Fruit fly (Drosophila melanogaster): ENCODE results near the gene CG3982.

Gene CG3982

dm6 chr3L:9402157-9402890 lies 14.9 kb downstream of the CG3982 start, which contains the start of gene eIF4E1 (continued):
- TF ChIP-seq CHES-1-like (GFP tag; optimal IDR thresholded peaks at IDR 0.05) (no peak), CG3407 (GFP tag; optimal IDR thresholded peaks at IDR 0.05) (no peak), NC2α (GFP tag; optimal IDR thresholded peaks at IDR 0.05) (no peak), CG14860 (GFP tag; IDR thresholded peaks at IDR 0.05; ENCODE audit: partially characterized antibody) (peak; percentile 36; the same call in 2 of the 3 replicates), maf-S (GFP tag; optimal IDR thresholded peaks at IDR 0.05) (peak; percentile 2), CG6683 (GFP tag; optimal IDR thresholded peaks at IDR 0.05) (no peak), Usf (GFP tag; optimal IDR thresholded peaks at IDR 0.05) (no peak), row (GFP tag; IDR thresholded peaks at IDR 0.05) (peak; percentile 50), zen (tag; optimal IDR thresholded peaks at IDR 0.05) (peak; percentile 30), CG10267 (tag; optimal IDR thresholded peaks at IDR 0.05) (peak; percentile 65), Pdp1 (GFP tag; optimal IDR thresholded peaks at IDR 0.05) (peak; percentile 56 to 91), CG1233 (GFP tag; optimal IDR thresholded peaks at IDR 0.05) (peak; percentile 1), eyg (GFP tag; optimal IDR thresholded peaks at IDR 0.05) (no peak), CG4854 (GFP tag; optimal IDR thresholded peaks at IDR 0.05) (no peak), Abd-B (GFP tag; optimal IDR thresholded peaks at IDR 0.05) (no peak), ranshi (GFP tag; IDR thresholded peaks at IDR 0.05) (no peak), Gsc (GFP tag; IDR thresholded peaks at IDR 0.05) (no peak), Mrtf (GFP tag; IDR thresholded peaks at IDR 0.05) (no peak), ro (GFP tag; IDR thresholded peaks at IDR 0.05) (no peak), dmrt99B (tag; optimal IDR thresholded peaks at IDR 0.05) (no peak), stc (GFP tag; IDR thresholded peaks at IDR 0.05) (peak; percentile 4; the same call in 1 of the 2 replicates), D19A (tag; optimal IDR thresholded peaks at IDR 0.05) (no peak), HLH54F (GFP tag; optimal IDR thresholded peaks at IDR 0.05) (peak; percentile 29), Fer3 (tag; optimal IDR thresholded peaks at IDR 0.05) (no peak), GATAe (GFP tag; conservative IDR thresholded peaks at IDR 0.05) (no peak), otp (GFP tag; IDR thresholded peaks at IDR 0.05) (no peak; the same call in 2 of the 3 replicates), CG6254 (GFP tag; optimal IDR thresholded peaks at IDR 0.05) (no peak), hbn (GFP tag; IDR thresholded peaks at IDR 0.05; ENCODE audit: partially characterized antibody) (peak; percentile 57), luna (GFP tag; optimal IDR thresholded peaks at IDR 0.05) (no peak), tna (GFP tag; IDR thresholded peaks at IDR 0.05; ENCODE audit: partially characterized antibody) (no peak), CG7556 (GFP tag; optimal IDR thresholded peaks at IDR 0.05) (no peak), yki (optimal IDR thresholded peaks at IDR 0.05) (no peak), E2f2 (GFP tag; IDR thresholded peaks at IDR 0.05) (peak; percentile 50), ssp (GFP tag; IDR thresholded peaks at IDR 0.05) (peak; percentile 38), az2 (GFP tag; optimal IDR thresholded peaks at IDR 0.05) (no peak), CkIIα-i1 (GFP tag; IDR thresholded peaks at IDR 0.05) (no peak), chif (GFP tag; optimal IDR thresholded peaks at IDR 0.05) (peak in 1 of 2 experiments; percentile 4), Awh (GFP tag; IDR thresholded peaks at IDR 0.05) (no peak), CG9797 (GFP tag; optimal IDR thresholded peaks at IDR 0.05) (peak; percentile 91), corto (GFP tag; optimal IDR thresholded peaks at IDR 0.05) (no peak), CG12659 (GFP tag; optimal IDR thresholded peaks at IDR 0.05) (peak; percentile 77), CG4404 (GFP tag; IDR thresholded peaks at IDR 0.05) (no peak), unc-4 (GFP tag; IDR thresholded peaks at IDR 0.05; ENCODE audit: partially characterized antibody) (peak; percentile 74), vvl (GFP tag; IDR thresholded peaks at IDR 0.05) (peak; percentile 4; the same call in 1 of the 2 replicates), CG6791 (GFP tag; IDR thresholded peaks at IDR 0.05; ENCODE audit: partially characterized antibody) (peak; percentile 73), CG8765 (GFP tag; IDR thresholded peaks at IDR 0.05) (no peak), CG18011 (GFP tag; optimal IDR thresholded peaks at IDR 0.05) (peak; percentile 97), CG7963 (GFP tag; IDR thresholded peaks at IDR 0.05; ENCODE audit: partially characterized antibody) (peak; percentile 67), CG34224 (GFP tag; IDR thresholded peaks at IDR 0.05; ENCODE audit: partially characterized antibody) (peak; percentile 58)

All from whole organism, embryonic.